Fruit fly (Drosophila melanogaster): ENCODE measurements around the gene TAF1B.

TAF1B gene

DNA sequence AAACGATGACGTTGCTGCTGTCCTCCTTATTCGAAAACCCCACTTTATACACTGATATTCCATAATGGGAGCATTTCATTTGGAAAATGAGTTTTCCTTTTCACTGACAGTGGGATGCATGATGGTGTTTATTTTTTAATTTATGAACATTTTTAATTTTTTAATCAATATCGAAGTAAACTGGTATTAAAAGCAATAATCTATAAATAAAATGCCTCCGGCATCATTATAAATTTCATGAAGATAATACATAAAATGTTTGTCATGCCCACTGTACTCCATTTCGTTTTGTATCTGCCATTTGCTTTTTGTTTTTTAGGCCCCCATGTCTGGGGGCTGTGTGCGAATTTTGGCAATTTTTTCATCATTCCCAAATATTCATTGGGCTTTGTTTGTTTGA lies 13.9 kb downstream of the TAF1B start (continued):
- TF ChIP-seq CG14860 (GFP tag; IDR thresholded peaks at IDR 0.05; ENCODE audit: partially characterized antibody) (no peak), C15 (GFP tag; IDR thresholded peaks at IDR 0.05) (no peak), jumu (GFP tag; optimal IDR thresholded peaks at IDR 0.05) (no peak), Dek (tag; optimal IDR thresholded peaks at IDR 0.05) (peak; percentile 56), Stat92E (GFP tag; optimal IDR thresholded peaks at IDR 0.05) (no peak), CG12391 (tag; optimal IDR thresholded peaks at IDR 0.05) (peak; percentile 71), Xbp1 (GFP tag; optimal IDR thresholded peaks at IDR 0.05) (peak; percentile 34), CG6765 (GFP tag; optimal IDR thresholded peaks at IDR 0.05) (no peak), CG34422 (GFP tag; IDR thresholded peaks at IDR 0.05) (0 out of 3 replicates have a peak, but pooled peaks have one; percentile 36), crol (GFP tag; IDR thresholded peaks at IDR 0.05) (no peak), CG1602 (GFP tag; optimal IDR thresholded peaks at IDR 0.05) (peak; percentile 26), CG1024 (GFP tag; IDR thresholded peaks at IDR 0.05) (no peak), H15 (GFP tag; IDR thresholded peaks at IDR 0.05) (peak; percentile 59; the same call in 1 of the 3 replicates), Bteb2 (GFP tag; optimal IDR thresholded peaks at IDR 0.05) (peak; percentile 43), CG2889 (GFP tag; IDR thresholded peaks at IDR 0.05) (peak; percentile 58; the same call in 1 of the 3 replicates), Nf-YC (tag; optimal IDR thresholded peaks at IDR 0.05) (peak; percentile 5), CG32772 (GFP tag; IDR thresholded peaks at IDR 0.05) (peak; percentile 49), grn (GFP tag; optimal IDR thresholded peaks at IDR 0.05) (no peak), D19B (GFP tag; optimal IDR thresholded peaks at IDR 0.05) (peak; percentile 9), CG31365 (tag; optimal IDR thresholded peaks at IDR 0.05) (no peak), pita (GFP tag; optimal IDR thresholded peaks at IDR 0.05) (no peak), gsb (GFP tag; IDR thresholded peaks at IDR 0.05) (0 out of 2 replicates have a peak, but pooled peaks have one; percentile 17), fd64A (GFP tag; optimal IDR thresholded peaks at IDR 0.05) (no peak), CG16779 (GFP tag; IDR thresholded peaks at IDR 0.05) (no peak), crc (GFP tag; optimal IDR thresholded peaks at IDR 0.05) (no peak), CG11695 (GFP tag; IDR thresholded peaks at IDR 0.05) (peak; percentile 83), pho (GFP tag; optimal IDR thresholded peaks at IDR 0.05) (peak; percentile 6), CG6654 (GFP tag; optimal IDR thresholded peaks at IDR 0.05) (no peak), ewg (GFP tag; optimal IDR thresholded peaks at IDR 0.05) (no peak), sug (tag; optimal IDR thresholded peaks at IDR 0.05) (peak; percentile 33), Meics (GFP tag; optimal IDR thresholded peaks at IDR 0.05) (peak; percentile 75), tin (GFP tag; optimal IDR thresholded peaks at IDR 0.05) (peak; percentile 34), Mes4 (GFP tag; optimal IDR thresholded peaks at IDR 0.05) (no peak), Aef1 (GFP tag; IDR thresholded peaks at IDR 0.05) (no peak; the same call in 2 of the 3 replicates), CG5953 (GFP tag; IDR thresholded peaks at IDR 0.05) (peak; percentile 54; the same call in 1 of the 2 replicates), ro (GFP tag; IDR thresholded peaks at IDR 0.05) (no peak), Scr (GFP tag; IDR thresholded peaks at IDR 0.05; ENCODE audit: partially characterized antibody) (no peak), CG11696 (GFP tag; IDR thresholded peaks at IDR 0.05) (0 out of 2 replicates have a peak, but pooled peaks have one; percentile 33), CG7839 (tag; optimal IDR thresholded peaks at IDR 0.05) (peak; percentile 76), sens-2 (GFP tag; IDR thresholded peaks at IDR 0.05) (no peak), MTF-1 (GFP tag; optimal IDR thresholded peaks at IDR 0.05; ENCODE audit: borderline replicate concordance) (no peak), zen2 (GFP tag; IDR thresholded peaks at IDR 0.05; ENCODE audit: partially characterized antibody) (no peak), pum (GFP tag; optimal IDR thresholded peaks at IDR 0.05) (no peak), CG2712 (tag; optimal IDR thresholded peaks at IDR 0.05) (peak; percentile 74), CG12155 (GFP tag; optimal IDR thresholded peaks at IDR 0.05) (peak; percentile 47), bowl (GFP tag; IDR thresholded peaks at IDR 0.05) (no peak), MBD-R2 (GFP tag; IDR thresholded peaks at IDR 0.05) (no peak; the same call in 1 of the 2 replicates), gsb-n (tag; optimal IDR thresholded peaks at IDR 0.05) (no peak), CG6689 (GFP tag; IDR thresholded peaks at IDR 0.05) (peak; percentile 80), CG15514 (GFP tag; optimal IDR thresholded peaks at IDR 0.05) (peak; percentile 38), CG12236 (GFP tag; optimal IDR thresholded peaks at IDR 0.05) (no peak)
